Fruit fly (Drosophila melanogaster): Measurements from ENCODE around the gene CG18599.
A peak's percentile ranks its signal among the peaks of the same experiment; 100 is the strongest.

CG18599 gene

dm6 chr3R:18283441-18283840 is 15.9 kb downstream of the CG18599 start, which contains the start of the genes CG14312 and CG8064 (continued):
- TF ChIP-seq CG9727 (GFP tag; optimal IDR thresholded peaks at IDR 0.05) (no peak), CG8281 (tag; optimal IDR thresholded peaks at IDR 0.05) (no peak), CG14667 (GFP tag; IDR thresholded peaks at IDR 0.05) (no peak), sens (GFP tag) (no peak), CG14050 (GFP tag; IDR thresholded peaks at IDR 0.05) (no peak), vvl (GFP tag; IDR thresholded peaks at IDR 0.05) (0 out of 2 replicates have a peak, but pooled peaks have one; percentile 25), CG10321 (GFP tag; IDR thresholded peaks at IDR 0.05) (no peak), sens-2 (GFP tag; IDR thresholded peaks at IDR 0.05) (no peak), inv (GFP tag; IDR thresholded peaks at IDR 0.05; ENCODE audit: partially characterized antibody) (peak; percentile 41; the same call in 1 of the 2 replicates), ac (GFP tag; optimal IDR thresholded peaks at IDR 0.05) (no peak), hbn (GFP tag; IDR thresholded peaks at IDR 0.05; ENCODE audit: partially characterized antibody) (peak; percentile 65), grn (GFP tag; optimal IDR thresholded peaks at IDR 0.05) (no peak), rib (GFP tag; IDR thresholded peaks at IDR 0.05) (no peak), CG3281 (GFP tag; optimal IDR thresholded peaks at IDR 0.05) (no peak), hkb (optimal IDR thresholded peaks at IDR 0.05) (peak; percentile 39), hkb (GFP tag; IDR thresholded peaks at IDR 0.05) (no peak), CG7271 (tag; optimal IDR thresholded peaks at IDR 0.05) (no peak), Dp (GFP tag; optimal IDR thresholded peaks at IDR 0.05) (peak; percentile 81), MTF-1 (GFP tag; optimal IDR thresholded peaks at IDR 0.05; ENCODE audit: borderline replicate concordance) (no peak), gro (GFP tag; optimal IDR thresholded peaks at IDR 0.05) (peak; percentile 10), Ets97D (GFP tag; optimal IDR thresholded peaks at IDR 0.05) (peak; percentile 62), CG31441 (GFP tag; IDR thresholded peaks at IDR 0.05) (no peak), CG4854 (GFP tag; optimal IDR thresholded peaks at IDR 0.05) (no peak), mirr (GFP tag; optimal IDR thresholded peaks at IDR 0.05) (no peak), Dll (GFP tag; IDR thresholded peaks at IDR 0.05; ENCODE audit: partially characterized antibody) (peak; percentile 75; the same call in 3 of the 4 replicates), vnd (GFP tag; IDR thresholded peaks at IDR 0.05; ENCODE audit: partially characterized antibody) (peak; percentile 44; the same call in 1 of the 3 replicates), twi (tag; optimal IDR thresholded peaks at IDR 0.05) (no peak), unc-4 (GFP tag; IDR thresholded peaks at IDR 0.05; ENCODE audit: partially characterized antibody) (peak; percentile 66), oc (tag; optimal IDR thresholded peaks at IDR 0.05) (no peak), Lhr (GFP tag; optimal IDR thresholded peaks at IDR 0.05) (peak; percentile 48), CHES-1-like (GFP tag; optimal IDR thresholded peaks at IDR 0.05) (peak; percentile 29), HmgZ (tag; optimal IDR thresholded peaks at IDR 0.05) (peak; percentile 69), B-H2 (GFP tag; optimal IDR thresholded peaks at IDR 0.05) (peak; percentile 4), BEAF-32 (GFP tag; optimal IDR thresholded peaks at IDR 0.05) (peak; percentile 77), CG2120 (GFP tag; optimal IDR thresholded peaks at IDR 0.05) (peak; percentile 5), tio (GFP tag; optimal IDR thresholded peaks at IDR 0.05) (no peak), Atf6 (GFP tag; IDR thresholded peaks at IDR 0.05) (no peak), CG8290 (GFP tag; optimal IDR thresholded peaks at IDR 0.05) (no peak), CG8290 (tag; optimal IDR thresholded peaks at IDR 0.05) (no peak), eve (GFP tag; optimal IDR thresholded peaks at IDR 0.05) (no peak), jing (GFP tag; optimal IDR thresholded peaks at IDR 0.05) (no peak), HLH3B (GFP tag; IDR thresholded peaks at IDR 0.05) (no peak), sisA (GFP tag; IDR thresholded peaks at IDR 0.05) (no peak), pb (GFP tag; optimal IDR thresholded peaks at IDR 0.05) (no peak), Myb (GFP tag; optimal IDR thresholded peaks at IDR 0.05) (peak; percentile 99), CG3847 (GFP tag; IDR thresholded peaks at IDR 0.05) (peak; percentile 76), CG7357 (GFP tag; IDR thresholded peaks at IDR 0.05) (no peak), Sry-δ (GFP tag; optimal IDR thresholded peaks at IDR 0.05) (peak; percentile 94), sna (GFP tag; IDR thresholded peaks at IDR 0.05; ENCODE audit: partially characterized antibody) (peak; percentile 52; the same call in 1 of the 2 replicates), phol (tag; optimal IDR thresholded peaks at IDR 0.05) (peak; percentile 15), br (optimal IDR thresholded peaks at IDR 0.05) (no peak), CG12219 (GFP tag; optimal IDR thresholded peaks at IDR 0.05) (no peak)

Measured in whole organism, embryonic.